Worm (Caenorhabditis elegans): ENCODE data around the gene srd-29.

srd-29 gene

ce11 chrV:7641718-7642117, 6.1 kb downstream of the srd-29 start:
- TF ChIP-seq fkh-10 (GFP tag; optimal IDR thresholded peaks at IDR 0.05) (no peak), ceh-82 (tag; optimal IDR thresholded peaks at IDR 0.05) (no peak), lin-39 (tag; optimal IDR thresholded peaks at IDR 0.05) (no peak), snpc-4 (tag; optimal IDR thresholded peaks at IDR 0.05) (no peak), daf-12 (tag; optimal IDR thresholded peaks at IDR 0.05) (no peak), fkh-2 (tag; optimal IDR thresholded peaks at IDR 0.05) (no peak), nhr-237 (tag; optimal IDR thresholded peaks at IDR 0.05) (no peak), mml-1 (tag; optimal IDR thresholded peaks at IDR 0.05) (no peak), jun-1 (tag; optimal IDR thresholded peaks at IDR 0.05) (no peak), nhr-43 (tag; optimal IDR thresholded peaks at IDR 0.05; ENCODE audit: poor library complexity, severe bottlenecking) (no peak), zag-1 (tag; optimal IDR thresholded peaks at IDR 0.05) (no peak), hmg-11 (tag; optimal IDR thresholded peaks at IDR 0.05) (no peak), ZK546.5 (tag; optimal IDR thresholded peaks at IDR 0.05) (no peak), nhr-11 (tag; optimal IDR thresholded peaks at IDR 0.05) (no peak), ceh-9 (tag; optimal IDR thresholded peaks at IDR 0.05) (no peak), nfya-1 (tag; optimal IDR thresholded peaks at IDR 0.05; ENCODE audit: insufficient read depth) (no peak), nhr-28 (tag; optimal IDR thresholded peaks at IDR 0.05) (no peak), elt-2 (tag; optimal IDR thresholded peaks at IDR 0.05) (no peak), tbx-2 (tag; optimal IDR thresholded peaks at IDR 0.05) (no peak), nhr-12 (tag; optimal IDR thresholded peaks at IDR 0.05) (no peak)

- TF ChIP-seq jun-1 (tag; optimal IDR thresholded peaks at IDR 0.05): no peak
- TF ChIP-seq sea-2 (GFP tag; optimal IDR thresholded peaks at IDR 0.05): no peak
- no peak for TF ChIP-seq mdl-1 (tag; optimal IDR thresholded peaks at IDR 0.05)
- TF ChIP-seq nhr-43 (tag; optimal IDR thresholded peaks at IDR 0.05; ENCODE audit: poor library complexity, severe bottlenecking): no peak
- no peak for TF ChIP-seq ztf-4 (tag; optimal IDR thresholded peaks at IDR 0.05)
- no peak for TF ChIP-seq lin-15B (tag; optimal IDR thresholded peaks at IDR 0.05)
- no peak for TF ChIP-seq egl-27 (tag; optimal IDR thresholded peaks at IDR 0.05)
- TF ChIP-seq ztf-11 (tag; optimal IDR thresholded peaks at IDR 0.05): no peak
- TF ChIP-seq lin-39 (tag; optimal IDR thresholded peaks at IDR 0.05): no peak
- no peak for TF ChIP-seq fos-1 (tag; optimal IDR thresholded peaks at IDR 0.05)
Observed at ce11 chrV:7643416-7643815, 7.8 kb downstream of the srd-29 start, which contains the start of gene F07C4.11. Gene F07C4.11 (minus strand): TSS chrV:7643516.

DNA sequence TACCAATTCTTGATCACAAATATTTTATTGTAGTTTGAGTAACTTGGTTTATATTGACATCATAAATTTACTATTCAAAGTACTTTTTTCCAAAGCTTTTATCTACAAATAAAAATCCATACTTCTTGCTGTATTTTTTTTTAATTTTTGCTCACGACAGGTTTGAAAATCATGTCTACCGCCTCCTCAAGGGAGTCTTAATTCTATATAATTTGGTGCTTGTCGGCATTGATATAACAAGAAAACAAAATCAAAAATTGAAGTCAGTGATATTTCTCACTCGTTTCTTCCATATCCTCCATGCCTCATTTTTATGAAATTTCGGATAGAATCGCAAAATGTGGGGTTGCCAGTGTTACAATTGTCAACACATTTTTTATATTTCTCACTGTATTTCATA, 9.9 kb downstream of the srd-29 start, which contains the start of gene str-47:
Gene str-47 (plus strand): TSS at position 301 of the 400 bp plus-strand sequence.
- no peak for TF ChIP-seq nhr-77 (tag; optimal IDR thresholded peaks at IDR 0.05)
- no peak for TF ChIP-seq elt-1 (tag; optimal IDR thresholded peaks at IDR 0.05)
- no peak for TF ChIP-seq ceh-82 (tag; optimal IDR thresholded peaks at IDR 0.05)
- no peak for TF ChIP-seq eor-1 (tag; optimal IDR thresholded peaks at IDR 0.05)
- no peak for TF ChIP-seq nhr-237 (tag; optimal IDR thresholded peaks at IDR 0.05)
- no peak for TF ChIP-seq ztf-4 (tag; optimal IDR thresholded peaks at IDR 0.05)
- TF ChIP-seq zag-1 (tag; optimal IDR thresholded peaks at IDR 0.05): no peak
- no peak for TF ChIP-seq nhr-43 (tag; optimal IDR thresholded peaks at IDR 0.05; ENCODE audit: poor library complexity, severe bottlenecking)
- no peak for TF ChIP-seq elt-3 (tag; optimal IDR thresholded peaks at IDR 0.05)
- no peak for TF ChIP-seq tbx-2 (tag; optimal IDR thresholded peaks at IDR 0.05)
- TF ChIP-seq fos-1 (tag; optimal IDR thresholded peaks at IDR 0.05): no peak
- TF ChIP-seq nfya-1 (tag; optimal IDR thresholded peaks at IDR 0.05; ENCODE audit: insufficient read depth): no peak

ce11 chrV:7647147-7647546, 11.6 kb downstream of the srd-29 start:
- no peak for TF ChIP-seq mdl-1 (tag; optimal IDR thresholded peaks at IDR 0.05)
- no peak for TF ChIP-seq R02D3.7 (tag; optimal IDR thresholded peaks at IDR 0.05)
- TF ChIP-seq ztf-4 (tag; optimal IDR thresholded peaks at IDR 0.05): no peak
- no peak for TF ChIP-seq nhr-43 (tag; optimal IDR thresholded peaks at IDR 0.05; ENCODE audit: poor library complexity, severe bottlenecking)
- no peak for TF ChIP-seq elt-1 (tag; optimal IDR thresholded peaks at IDR 0.05)
- TF ChIP-seq nhr-67 (tag; optimal IDR thresholded peaks at IDR 0.05): no peak
- no peak for TF ChIP-seq egl-27 (tag; optimal IDR thresholded peaks at IDR 0.05)
- no peak for TF ChIP-seq elt-2 (tag; optimal IDR thresholded peaks at IDR 0.05)
- no peak for TF ChIP-seq zag-1 (tag; optimal IDR thresholded peaks at IDR 0.05)
- TF ChIP-seq nhr-11 (tag; optimal IDR thresholded peaks at IDR 0.05): no peak
- TF ChIP-seq fkh-2 (tag; optimal IDR thresholded peaks at IDR 0.05): no peak
- no peak for TF ChIP-seq pqm-1 (tag; optimal IDR thresholded peaks at IDR 0.05)
- TF ChIP-seq nhr-12 (tag; optimal IDR thresholded peaks at IDR 0.05): no peak
- TF ChIP-seq ZK546.5 (tag; optimal IDR thresholded peaks at IDR 0.05): no peak

DNA sequence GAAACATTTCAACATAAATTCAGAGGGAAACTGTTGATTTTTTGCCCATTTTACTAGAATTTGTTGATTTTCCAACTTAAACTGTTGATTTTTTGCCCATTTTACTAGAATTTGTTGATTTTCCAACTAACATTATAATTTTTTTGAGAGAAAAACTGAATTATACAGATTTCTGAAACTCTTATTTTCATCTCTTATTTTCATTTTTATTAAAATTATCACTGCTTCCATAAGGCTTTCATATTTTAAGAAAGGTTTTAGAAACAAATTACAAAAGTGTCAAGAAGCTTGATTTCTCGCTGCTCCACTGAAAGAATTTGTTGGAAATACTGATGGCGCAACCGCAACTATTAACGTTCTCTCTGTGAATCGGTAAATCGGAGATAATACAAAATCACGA, 14.4 kb downstream of the srd-29 start:
- TF ChIP-seq fkh-2 (tag; optimal IDR thresholded peaks at IDR 0.05) (no peak), ZK546.5 (tag; optimal IDR thresholded peaks at IDR 0.05) (no peak), hmg-11 (tag; optimal IDR thresholded peaks at IDR 0.05) (no peak), eor-1 (tag; optimal IDR thresholded peaks at IDR 0.05) (no peak), nhr-11 (tag; optimal IDR thresholded peaks at IDR 0.05) (no peak), nhr-28 (tag; optimal IDR thresholded peaks at IDR 0.05) (no peak), nhr-67 (tag; optimal IDR thresholded peaks at IDR 0.05) (no peak), sea-2 (GFP tag; optimal IDR thresholded peaks at IDR 0.05) (no peak), elt-3 (tag; optimal IDR thresholded peaks at IDR 0.05) (no peak), pqm-1 (tag; optimal IDR thresholded peaks at IDR 0.05) (no peak)
